Fruit fly (Drosophila melanogaster): ENCODE results near the gene Rph.
A peak's percentile ranks its signal among the peaks of the same experiment; 100 is the strongest.

The Rph gene

dm6 chrX:10740953-10741500 is 16.4 kb downstream of the Rph start (continued):
- TF ChIP-seq nau (GFP tag; optimal IDR thresholded peaks at IDR 0.05) (no peak), gro (GFP tag; optimal IDR thresholded peaks at IDR 0.05) (no peak), Fer1 (GFP tag; optimal IDR thresholded peaks at IDR 0.05) (no peak), CG15601 (tag; optimal IDR thresholded peaks at IDR 0.05) (no peak), Aef1 (GFP tag; IDR thresholded peaks at IDR 0.05) (no peak), Ets97D (GFP tag; optimal IDR thresholded peaks at IDR 0.05) (no peak), oc (tag; optimal IDR thresholded peaks at IDR 0.05) (no peak), E2f2 (GFP tag; IDR thresholded peaks at IDR 0.05) (no peak), cato (GFP tag; optimal IDR thresholded peaks at IDR 0.05; ENCODE audit: borderline replicate concordance) (no peak), CG10147 (GFP tag; optimal IDR thresholded peaks at IDR 0.05) (no peak), CG2889 (GFP tag; IDR thresholded peaks at IDR 0.05) (no peak), dan (GFP tag; IDR thresholded peaks at IDR 0.05) (no peak), sc (optimal IDR thresholded peaks at IDR 0.05) (no peak), sc (GFP tag; optimal IDR thresholded peaks at IDR 0.05) (no peak), CG2202 (tag; optimal IDR thresholded peaks at IDR 0.05) (no peak), Kr (GFP tag; optimal IDR thresholded peaks at IDR 0.05) (no peak), Sry-δ (GFP tag; optimal IDR thresholded peaks at IDR 0.05) (no peak), CG31224 (GFP tag; IDR thresholded peaks at IDR 0.05) (no peak), kay (GFP tag; optimal IDR thresholded peaks at IDR 0.05) (no peak), CG3065 (GFP tag; optimal IDR thresholded peaks at IDR 0.05) (no peak), CG11085 (GFP tag; IDR thresholded peaks at IDR 0.05) (no peak), aop (GFP tag; IDR thresholded peaks at IDR 0.05) (no peak), CG34422 (GFP tag; IDR thresholded peaks at IDR 0.05) (no peak), CG6272 (GFP tag; IDR thresholded peaks at IDR 0.05) (no peak), dimm (GFP tag; IDR thresholded peaks at IDR 0.05) (no peak), CG1602 (GFP tag; optimal IDR thresholded peaks at IDR 0.05) (no peak), zen (tag; optimal IDR thresholded peaks at IDR 0.05) (no peak), CG14014 (GFP tag; IDR thresholded peaks at IDR 0.05) (no peak), HmgD (GFP tag; optimal IDR thresholded peaks at IDR 0.05) (no peak), disco-r (GFP tag; optimal IDR thresholded peaks at IDR 0.05) (no peak), CG15479 (GFP tag; optimal IDR thresholded peaks at IDR 0.05) (no peak), CG4707 (GFP tag; optimal IDR thresholded peaks at IDR 0.05) (no peak), ttk (GFP tag; IDR thresholded peaks at IDR 0.05) (no peak), vvl (GFP tag; IDR thresholded peaks at IDR 0.05) (no peak), BEAF-32 (GFP tag; optimal IDR thresholded peaks at IDR 0.05) (no peak), Blimp-1 (GFP tag; optimal IDR thresholded peaks at IDR 0.05) (peak; percentile 20), CG9609 (GFP tag; optimal IDR thresholded peaks at IDR 0.05) (no peak), p53 (GFP tag; optimal IDR thresholded peaks at IDR 0.05) (no peak), CG6654 (GFP tag; optimal IDR thresholded peaks at IDR 0.05) (no peak), Xrp1 (GFP tag; IDR thresholded peaks at IDR 0.05) (no peak), Dbx (GFP tag; IDR thresholded peaks at IDR 0.05) (no peak), CG10543 (GFP tag; optimal IDR thresholded peaks at IDR 0.05) (no peak), C15 (GFP tag; IDR thresholded peaks at IDR 0.05) (no peak), Asciz (GFP tag; optimal IDR thresholded peaks at IDR 0.05) (no peak), CG10959 (GFP tag; IDR thresholded peaks at IDR 0.05) (no peak), Dad (GFP tag; optimal IDR thresholded peaks at IDR 0.05) (no peak), HmgZ (tag; optimal IDR thresholded peaks at IDR 0.05) (no peak), Trl (optimal IDR thresholded peaks at IDR 0.05) (no peak), Trl (GFP tag; optimal IDR thresholded peaks at IDR 0.05) (no peak), Med (GFP tag) (peak; percentile 15), Dref (GFP tag; IDR thresholded peaks at IDR 0.05) (no peak), Bteb2 (GFP tag; optimal IDR thresholded peaks at IDR 0.05) (no peak), CG31441 (GFP tag; IDR thresholded peaks at IDR 0.05) (peak; percentile 48)

Measured in whole organism, embryonic.